Fruit fly (Drosophila melanogaster) whole organism, wandering third instar larva: ENCODE results near the gene CG33322.
A peak's percentile ranks its signal among the peaks of the same experiment; 100 is the strongest.

ENCODE experiments used
- Abd-B ChIP-seq: fragments of >200 bp; optimal IDR thresholded peaks from 2 replicates; lab custom pipeline; 2017; ENCODE audit warnings: missing biosample characterization, missing genetic modification characterization
- CG32264 ChIP-seq: fragments of 200-800 bp; sonication (Bioruptor generic); optimal IDR thresholded peaks from 2 replicates; lab custom pipeline; 2016; ENCODE audit warnings: missing biosample characterization, missing genetic modification characterization
- CG9705 ChIP-seq: fragments of 200-800 bp; sonication (Bioruptor generic); optimal IDR thresholded peaks from 2 replicates; lab custom pipeline; 2018; ENCODE audit warnings: missing biosample characterization, mild to moderate bottlenecking, missing genetic modification characterization
- CrebA ChIP-seq: fragments of 200-800 bp; sonication (Bioruptor generic); optimal IDR thresholded peaks from 2 replicates; lab custom pipeline; 2016; ENCODE audit warnings: missing biosample characterization, mild to moderate bottlenecking, missing genetic modification characterization, borderline replicate concordance
- Dfd ChIP-seq: fragments of >200 bp; optimal IDR thresholded peaks from 2 replicates; lab custom pipeline; 2017; ENCODE audit warnings: missing biosample characterization, missing genetic modification characterization
- Dif ChIP-seq: fragments of 200-275, 200-300 bp; sonication (Bioruptor generic); optimal IDR thresholded peaks from 2 replicates; lab custom pipeline; 2018; ENCODE audit warnings: missing biosample characterization, missing genetic modification characterization; ENCODE audit not compliant: partially characterized antibody
- GATAd ChIP-seq: sonication (Bioruptor generic); optimal IDR thresholded peaks from 2 replicates; lab custom pipeline; 2016; ENCODE audit warnings: missing biosample characterization, missing genetic modification characterization
- HLH106 ChIP-seq: fragments of 200-800 bp; optimal IDR thresholded peaks from 3 replicates; lab custom pipeline; 2019; ENCODE audit warnings: missing biosample characterization, mild to moderate bottlenecking, missing genetic modification characterization, moderate library complexity
- Hnf4 ChIP-seq: fragments of 200-800 bp; sonication (Bioruptor generic); optimal IDR thresholded peaks from 2 replicates; lab custom pipeline; 2016; ENCODE audit warnings: missing biosample characterization, mild to moderate bottlenecking, missing genetic modification characterization
- Hr78 ChIP-seq: fragments of >200 bp; optimal IDR thresholded peaks from 2 replicates; lab custom pipeline; 2017; ENCODE audit warnings: missing biosample characterization, missing genetic modification characterization
- Hr83 ChIP-seq: fragments of 200-300 bp; sonication (Bioruptor generic); optimal IDR thresholded peaks from 2 replicates; lab custom pipeline; 2016; ENCODE audit warnings: missing biosample characterization, mild to moderate bottlenecking, missing genetic modification characterization, moderate library complexity; ENCODE audit not compliant: poor library complexity, severe bottlenecking
- Jra ChIP-seq: sonication (Bioruptor generic); optimal IDR thresholded peaks from 2 replicates; lab custom pipeline; 2016; ENCODE audit warnings: missing biosample characterization, missing genetic modification characterization
- Mio ChIP-seq: sonication (Bioruptor generic); optimal IDR thresholded peaks from 2 replicates; lab custom pipeline; 2016; ENCODE audit warnings: missing biosample characterization, missing genetic modification characterization
- Myc ChIP-seq: fragments of >200 bp; optimal IDR thresholded peaks from 2 replicates; lab custom pipeline; 2017
- N ChIP-seq: fragments of >200 bp; optimal IDR thresholded peaks from 2 replicates; lab custom pipeline; 2018; ENCODE audit warnings: missing biosample characterization, missing external identifiers, missing genetic modification characterization
- OdsH ChIP-seq: fragments of 200-800 bp; sonication (Bioruptor generic); optimal IDR thresholded peaks from 2 replicates; lab custom pipeline; 2016; ENCODE audit warnings: missing biosample characterization, mild to moderate bottlenecking, missing genetic modification characterization
- Rel ChIP-seq, 2 experiments: fragments of 200-800 bp; sonication (Bioruptor generic) in 1 of 2; optimal IDR thresholded peaks; 2 replicates in 1 of 2; 3 replicates in 1 of 2; lab custom pipeline; 2016 to 2019; ENCODE audit warnings: mild to moderate bottlenecking in 2 of 2, missing biosample characterization in 2 of 2, missing genetic modification characterization in 2 of 2, moderate library complexity in 1 of 2
- Sp1 ChIP-seq: fragments of 200-800 bp; sonication (Bioruptor generic); optimal IDR thresholded peaks from 3 replicates; lab custom pipeline; 2019; ENCODE audit warnings: missing biosample characterization, mild to moderate bottlenecking, missing genetic modification characterization, moderate library complexity
- Vsx2 ChIP-seq: fragments of 200-300, 225-300 bp; sonication (Bioruptor generic); optimal IDR thresholded peaks from 2 replicates; lab custom pipeline; 2018; ENCODE audit warnings: missing biosample characterization, missing genetic modification characterization; ENCODE audit not compliant: partially characterized antibody
- br ChIP-seq: fragments of 200-800 bp; sonication (Bioruptor generic); optimal IDR thresholded peaks from 2 replicates; lab custom pipeline; 2016; ENCODE audit warnings: missing biosample characterization, missing genetic modification characterization
- brk ChIP-seq: fragments of 200-800 bp; sonication (Bioruptor generic); optimal IDR thresholded peaks from 2 replicates; lab custom pipeline; 2016; ENCODE audit warnings: missing biosample characterization, mild to moderate bottlenecking, missing genetic modification characterization
- dl ChIP-seq, 2 experiments: fragments of 175-275, 200-275 bp in 1 of 2; fragments of 200-275 bp in 1 of 2; sonication (Bioruptor generic); optimal IDR thresholded peaks; lab custom pipeline; 2018; ENCODE audit warnings: mild to moderate bottlenecking in 2 of 2, missing biosample characterization in 2 of 2, missing genetic modification characterization in 2 of 2, moderate library complexity in 2 of 2; ENCODE audit not compliant: partially characterized antibody in 2 of 2, insufficient read depth in 1 of 2
- dmrt93B ChIP-seq: fragments of 200-800 bp; sonication (Bioruptor generic); optimal IDR thresholded peaks from 2 replicates; lab custom pipeline; 2018; ENCODE audit warnings: missing biosample characterization, mild to moderate bottlenecking, missing genetic modification characterization
- dsf ChIP-seq: sonication (Bioruptor generic); optimal IDR thresholded peaks from 2 replicates; lab custom pipeline; 2016; ENCODE audit warnings: missing biosample characterization, missing genetic modification characterization, borderline replicate concordance
- ey ChIP-seq: fragments of 200-800 bp; sonication (Bioruptor generic); optimal IDR thresholded peaks from 2 replicates; lab custom pipeline; 2016; ENCODE audit warnings: missing biosample characterization, missing genetic modification characterization
- foxo ChIP-seq, 2 experiments: fragments of 200-800 bp; sonication (Bioruptor generic); optimal IDR thresholded peaks; 2 replicates in 1 of 2; 3 replicates in 1 of 2; lab custom pipeline; 2016 to 2017; ENCODE audit warnings: missing biosample characterization in 2 of 2, missing genetic modification characterization in 2 of 2
- fru ChIP-seq: fragments of 200-800 bp; sonication (Bioruptor generic); optimal IDR thresholded peaks from 3 replicates; lab custom pipeline; 2016; ENCODE audit warnings: missing biosample characterization, mild to moderate bottlenecking, missing genetic modification characterization
- h ChIP-seq: fragments of 200-800 bp; sonication (Bioruptor generic); optimal IDR thresholded peaks from 3 replicates; lab custom pipeline; 2016; ENCODE audit warnings: missing biosample characterization, mild to moderate bottlenecking, missing genetic modification characterization
- jim ChIP-seq: fragments of 175-275, 200-325 bp; sonication (Bioruptor generic); optimal IDR thresholded peaks from 2 replicates; lab custom pipeline; 2016; ENCODE audit warnings: missing biosample characterization, mild to moderate bottlenecking, missing genetic modification characterization
- lola ChIP-seq: fragments of >200 bp; optimal IDR thresholded peaks from 2 replicates; lab custom pipeline; 2017; ENCODE audit warnings: missing biosample characterization, missing genetic modification characterization
- pan ChIP-seq: fragments of >200 bp; optimal IDR thresholded peaks from 2 replicates; lab custom pipeline; 2017
- psq ChIP-seq: fragments of 200-800 bp; sonication (Bioruptor generic); optimal IDR thresholded peaks from 3 replicates; lab custom pipeline; 2017; ENCODE audit warnings: missing biosample characterization, mild to moderate bottlenecking, missing genetic modification characterization, moderate library complexity
- rgr ChIP-seq: fragments of 200-800 bp; sonication (Bioruptor generic); optimal IDR thresholded peaks from 3 replicates; lab custom pipeline; 2016; ENCODE audit warnings: missing biosample characterization, mild to moderate bottlenecking, missing genetic modification characterization
- sage ChIP-seq: fragments of 200-800 bp; sonication (Bioruptor generic); optimal IDR thresholded peaks from 2 replicates; lab custom pipeline; 2016; ENCODE audit warnings: missing biosample characterization, mild to moderate bottlenecking, missing genetic modification characterization
- sv ChIP-seq: fragments of 200-800 bp; sonication (Bioruptor generic); optimal IDR thresholded peaks from 3 replicates; lab custom pipeline; 2016; ENCODE audit warnings: missing biosample characterization, missing genetic modification characterization
- tai ChIP-seq: sonication (Bioruptor generic); optimal IDR thresholded peaks from 2 replicates; lab custom pipeline; 2016; ENCODE audit warnings: missing biosample characterization, missing genetic modification characterization
- usp ChIP-seq: fragments of >200 bp; optimal IDR thresholded peaks from 2 replicates; lab custom pipeline; 2017; ENCODE audit warnings: missing biosample characterization, missing genetic modification characterization
- woc ChIP-seq: sonication (Bioruptor generic); optimal IDR thresholded peaks from 2 replicates; lab custom pipeline; 2016; ENCODE audit warnings: missing biosample characterization, mild to moderate bottlenecking, missing genetic modification characterization

The CG33322 gene

DNA sequence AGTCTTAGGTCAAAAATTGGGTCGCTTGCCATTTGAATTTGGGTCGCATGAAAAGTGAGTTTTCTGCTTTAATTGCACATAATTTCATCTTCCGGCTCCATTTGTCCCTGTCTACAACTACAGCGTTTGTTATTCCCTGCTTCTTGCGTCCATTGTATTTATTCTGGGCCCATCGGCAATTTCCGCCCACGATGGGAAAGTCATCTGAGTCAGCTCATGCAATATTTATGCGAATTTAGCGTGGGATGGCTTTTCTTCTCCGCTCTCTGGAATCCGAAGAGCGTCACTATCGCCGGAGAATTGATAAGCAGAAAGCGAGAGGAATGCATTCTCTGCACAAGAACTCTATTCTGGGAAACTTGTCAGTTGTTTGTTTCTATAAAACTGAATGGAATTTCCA lies 23.5 kb downstream of the CG33322 start:
- TF ChIP-seq foxo (GFP tag; optimal IDR thresholded peaks at IDR 0.05; lab: Kevin White, UChicago) (no peak), CrebA (GFP tag; lab: Kevin White, UChicago) (no peak), Jra (no peak), sv (no peak), brk (no peak), tai (GFP tag; lab: Kevin White, UChicago) (no peak), Abd-B (GFP tag; lab: Kevin White, UChicago) (no peak), rgr (GFP tag; lab: Kevin White, UChicago) (no peak), sage (GFP tag; lab: Kevin White, UChicago) (no peak), Dif (GFP tag; lab: Kevin White, UChicago) (no peak), Myc (lab: Kevin White, UChicago) (no peak), fru (GFP tag; lab: Kevin White, UChicago) (no peak)

dm6 chr2L:20788050-20788449 lies 28.0 kb downstream of the CG33322 start:
- TF ChIP-seq Hnf4 (GFP tag; lab: Kevin White, UChicago): no peak

- TF ChIP-seq lola (GFP tag; lab: Kevin White, UChicago): no peak
- TF ChIP-seq CG32264 (GFP tag; lab: Kevin White, UChicago): no peak
- peak in 1 of 2 experiments; percentile 82 for TF ChIP-seq foxo (GFP tag; optimal IDR thresholded peaks at IDR 0.05; lab: Kevin White, UChicago)
- TF ChIP-seq pan (lab: Kevin White, UChicago): no peak
- TF ChIP-seq Myc (lab: Kevin White, UChicago): peak; percentile 78
- TF ChIP-seq Sp1: peak; percentile 53
- TF ChIP-seq Jra: peak; percentile 38
- TF ChIP-seq dl (GFP tag; optimal IDR thresholded peaks at IDR 0.05; lab: Kevin White, UChicago; ENCODE audit: insufficient read depth in 1 of 2, partially characterized antibody in 2 of 2): no peak
- peak; percentile 48 for TF ChIP-seq dsf (GFP tag; lab: Kevin White, UChicago)
- peak; percentile 80 for TF ChIP-seq brk
- no peak for TF ChIP-seq jim (GFP tag; lab: Kevin White, UChicago)
- no peak for TF ChIP-seq Hr78 (GFP tag; lab: Kevin White, UChicago)
- TF ChIP-seq woc (GFP tag; lab: Kevin White, UChicago): peak; percentile 60
- TF ChIP-seq tai (GFP tag; lab: Kevin White, UChicago): no peak
- TF ChIP-seq ey (GFP tag; lab: Kevin White, UChicago): peak; percentile 44
- TF ChIP-seq Abd-B (GFP tag; lab: Kevin White, UChicago): no peak
- no peak for TF ChIP-seq Rel (GFP tag; optimal IDR thresholded peaks at IDR 0.05; lab: Kevin White, UChicago)
- peak; percentile 27 for TF ChIP-seq Rel (tag; optimal IDR thresholded peaks at IDR 0.05; lab: Kevin White, UChicago)
- TF ChIP-seq HLH106 (tag; lab: Kevin White, UChicago): peak; percentile 71
- no peak for TF ChIP-seq N
- TF ChIP-seq OdsH (GFP tag; lab: Kevin White, UChicago): peak; percentile 74
- peak; percentile 76 for TF ChIP-seq sage (GFP tag; lab: Kevin White, UChicago)
- TF ChIP-seq Hr83 (GFP tag; lab: Kevin White, UChicago): no peak
- peak; percentile 61 for TF ChIP-seq br (GFP tag; lab: Kevin White, UChicago)
- no peak for TF ChIP-seq Vsx2 (GFP tag; lab: Kevin White, UChicago)
- TF ChIP-seq psq (GFP tag; lab: Kevin White, UChicago): peak; percentile 65
- no peak for TF ChIP-seq CG9705 (GFP tag; lab: Kevin White, UChicago)
- no peak for TF ChIP-seq Mio (GFP tag; lab: Kevin White, UChicago)
- TF ChIP-seq CrebA (GFP tag; lab: Kevin White, UChicago): no peak
- TF ChIP-seq Dif (GFP tag; lab: Kevin White, UChicago): no peak
- TF ChIP-seq h (GFP tag; lab: Kevin White, UChicago): peak; percentile 84
- TF ChIP-seq rgr (GFP tag; lab: Kevin White, UChicago): peak; percentile 76
- TF ChIP-seq GATAd: no peak
- TF ChIP-seq Hnf4 (GFP tag; lab: Kevin White, UChicago): peak; percentile 77
- TF ChIP-seq dmrt93B (GFP tag; lab: Kevin White, UChicago): peak; percentile 38
- peak; percentile 54 for TF ChIP-seq fru (GFP tag; lab: Kevin White, UChicago)
- no peak for TF ChIP-seq Dfd (GFP tag; lab: Kevin White, UChicago)
- no peak for TF ChIP-seq usp (GFP tag; lab: Kevin White, UChicago)
- peak; percentile 81 for TF ChIP-seq sv
Observed at dm6 chr2L:20787271-20787791, 28.7 kb downstream of the CG33322 start, which contains the start of gene Pomp. Pomp (plus strand) TSS chr2L:20787656.
